Worm (Caenorhabditis elegans) whole organism, L4 larva: ENCODE data around the gene F58B4.3.
A peak's percentile ranks its signal among the peaks of the same experiment; 100 is the strongest.

ENCODE experiments used
- D1046.2 ChIP-seq: fragments of 200-800 bp; sonication (Bioruptor generic); IDR thresholded peaks from 2 replicates; pipeline ENCODE4 v1.3.6; 2022; ENCODE audit warnings: missing genetic modification characterization, missing compliant biosample characterization
- F26F4.8 ChIP-seq: fragments of 200-800 bp; sonication (Bioruptor generic); conservative IDR thresholded peaks from 2 replicates; pipeline ENCODE4 v1.3.6; 2022; ENCODE audit warnings: missing genetic modification characterization, missing compliant biosample characterization
- F37D6.2 ChIP-seq: sonication (generic microtip); optimal IDR thresholded peaks from 2 replicates; lab custom pipeline; 2016; ENCODE audit warnings: mild to moderate bottlenecking, missing genetic modification characterization, missing compliant biosample characterization
- F44E2.7 ChIP-seq: fragments of 200-800 bp; sonication (Bioruptor generic); IDR thresholded peaks from 2 replicates; pipeline ENCODE4 v2.1.2; 2022; ENCODE audit warnings: missing genetic modification characterization, missing compliant biosample characterization
- F49E8.2 ChIP-seq: sonication (generic microtip); optimal IDR thresholded peaks from 2 replicates; lab custom pipeline; 2016; ENCODE audit warnings: missing compliant biosample characterization, mild to moderate bottlenecking, missing genetic modification characterization, borderline replicate concordance
- R02D3.7 ChIP-seq: fragments of 150-350 bp; sonication (generic microtip); optimal IDR thresholded peaks from 3 replicates; lab custom pipeline; 2014; ENCODE audit warnings: missing biosample characterization, missing genetic modification characterization
- Y105C5A.15 ChIP-seq: fragments of 200-800 bp; sonication (Bioruptor generic); IDR thresholded peaks from 2 replicates; pipeline ENCODE4 v1.3.6; 2022; ENCODE audit warnings: missing genetic modification characterization, missing compliant biosample characterization
- Y5F2A.4 ChIP-seq: fragments of 200-800 bp; sonication (Bioruptor generic); optimal IDR thresholded peaks from 2 replicates; lab custom pipeline; 2018; ENCODE audit warnings: mild to moderate bottlenecking, missing genetic modification characterization, missing compliant biosample characterization
- ZK337.2 ChIP-seq: fragments of 200-800 bp; sonication (Bioruptor generic); IDR thresholded peaks from 2 replicates; pipeline ENCODE4 v1.3.6; 2022; ENCODE audit warnings: missing genetic modification reagents, missing genetic modification characterization, missing compliant biosample characterization
- aha-1 ChIP-seq: fragments of 150-350 bp; peaks from one replicate; lab custom pipeline; 2014; ENCODE audit warnings: missing biosample characterization, missing genetic modification characterization
- aly-2 ChIP-seq: sonication (generic microtip); optimal IDR thresholded peaks from 2 replicates; lab custom pipeline; 2018; ENCODE audit warnings: missing biosample characterization, missing genetic modification characterization
- arid-1 ChIP-seq: fragments of 200-800 bp; sonication (Bioruptor generic); conservative IDR thresholded peaks from 2 replicates; pipeline ENCODE4 v1.3.6; 2022; ENCODE audit warnings: missing genetic modification reagents, missing genetic modification characterization, missing compliant biosample characterization
- ceh-62 ChIP-seq: sonication (generic microtip); optimal IDR thresholded peaks from 2 replicates; lab custom pipeline; 2017; ENCODE audit warnings: missing biosample characterization, missing genetic modification characterization
- ces-1 ChIP-seq: fragments of 150-350 bp; sonication (generic microtip); optimal IDR thresholded peaks from 4 replicates; lab custom pipeline; 2014; ENCODE audit warnings: missing biosample characterization, missing genetic modification reagents, missing genetic modification characterization
- daf-19 ChIP-seq: fragments of 200-800 bp; sonication (Bioruptor generic); conservative IDR thresholded peaks from 2 replicates; pipeline ENCODE4 v1.3.6; 2022; ENCODE audit warnings: missing genetic modification characterization, missing compliant biosample characterization
- dmd-6 ChIP-seq: fragments of 200-800 bp; sonication (Bioruptor generic); IDR thresholded peaks from 2 replicates; pipeline ENCODE4 v1.3.6; 2022; ENCODE audit warnings: missing genetic modification reagents, missing genetic modification characterization, missing compliant biosample characterization
- dmd-9 ChIP-seq: fragments of 200-800 bp; sonication (Bioruptor generic); IDR thresholded peaks from 2 replicates; pipeline ENCODE4 v1.3.6; 2022; ENCODE audit warnings: missing genetic modification reagents, missing genetic modification characterization, missing compliant biosample characterization
- dpl-1 ChIP-seq: fragments of 150-350 bp; optimal IDR thresholded peaks from 2 replicates; lab custom pipeline; 2014; ENCODE audit warnings: missing biosample characterization, missing genetic modification reagents, missing genetic modification characterization
- fos-1 ChIP-seq: fragments of 150-350 bp; optimal IDR thresholded peaks from 2 replicates; lab custom pipeline; 2014; ENCODE audit warnings: missing biosample characterization, missing genetic modification characterization
- gei-8 ChIP-seq: fragments of 200-800 bp; sonication (Bioruptor generic); optimal IDR thresholded peaks from 2 replicates; lab custom pipeline; 2018; ENCODE audit warnings: mild to moderate bottlenecking, missing genetic modification characterization, missing compliant biosample characterization
- hlh-11 ChIP-seq: fragments of 200-800 bp; sonication (Bioruptor generic); optimal IDR thresholded peaks from 2 replicates; lab custom pipeline; 2018; ENCODE audit warnings: mild to moderate bottlenecking, missing genetic modification characterization, missing compliant biosample characterization
- hmg-1.1 ChIP-seq: fragments of 200-800 bp; sonication (Bioruptor generic); IDR thresholded peaks from 2 replicates; pipeline ENCODE4 v1.3.6; 2022; ENCODE audit warnings: missing genetic modification reagents, missing genetic modification characterization, missing compliant biosample characterization
- lin-1 ChIP-seq: fragments of 200-800 bp; sonication (Bioruptor generic); IDR thresholded peaks from 2 replicates; pipeline ENCODE4 v1.3.6; 2022; ENCODE audit warnings: missing genetic modification reagents, missing genetic modification characterization, missing compliant biosample characterization
- lin-15B ChIP-seq: fragments of 150-350 bp; sonication (generic microtip); optimal IDR thresholded peaks from 3 replicates; lab custom pipeline; 2014; ENCODE audit warnings: missing biosample characterization, missing genetic modification characterization
- lin-29 ChIP-seq: fragments of 200-800 bp; sonication (Bioruptor generic); IDR thresholded peaks from 2 replicates; pipeline ENCODE4 v1.3.6; 2022; ENCODE audit warnings: missing genetic modification reagents, missing genetic modification characterization, missing compliant biosample characterization
- lin-38 ChIP-seq: fragments of 200-800 bp; sonication (Bioruptor generic); IDR thresholded peaks from 2 replicates; pipeline ENCODE4 v1.3.6; 2022; ENCODE audit warnings: missing genetic modification reagents, missing genetic modification characterization, missing compliant biosample characterization
- lsy-2 ChIP-seq, 2 experiments: fragments of 150-350 bp in 1 of 2; sonication (generic microtip) in 1 of 2; optimal IDR thresholded peaks; 2 replicates each; lab custom pipeline; 2014 to 2017; ENCODE audit warnings: missing biosample characterization in 2 of 2, missing genetic modification characterization in 2 of 2
- madf-9 ChIP-seq: fragments of 200-800 bp; sonication (Bioruptor generic); conservative IDR thresholded peaks from 2 replicates; pipeline ENCODE4 v1.3.6; 2022; ENCODE audit warnings: missing genetic modification reagents, missing genetic modification characterization, missing compliant biosample characterization
- mdl-1 ChIP-seq, 2 experiments: fragments of 150-350 bp in 1 of 2; sonication (generic microtip) in 1 of 2; optimal IDR thresholded peaks; 2 replicates each; lab custom pipeline; 2014 to 2017; ENCODE audit warnings: missing biosample characterization in 2 of 2, missing genetic modification characterization in 2 of 2
- mep-1 ChIP-seq: fragments of 150-350 bp; sonication (generic microtip); optimal IDR thresholded peaks from 3 replicates; lab custom pipeline; 2014; ENCODE audit warnings: missing biosample characterization, missing genetic modification characterization
- mxl-3 ChIP-seq: fragments of 200-800 bp; sonication (Bioruptor generic); optimal IDR thresholded peaks from 2 replicates; lab custom pipeline; 2018; ENCODE audit warnings: mild to moderate bottlenecking, missing genetic modification characterization, missing compliant biosample characterization
- nhr-25 ChIP-seq: sonication (generic microtip); optimal IDR thresholded peaks from 2 replicates; lab custom pipeline; 2017; ENCODE audit warnings: missing genetic modification characterization, mild to moderate bottlenecking, missing compliant biosample characterization, antibody characterized with exemption, moderate library complexity, borderline replicate concordance; ENCODE audit not compliant: insufficient read depth
- nhr-28 ChIP-seq: fragments of 150-350 bp; optimal IDR thresholded peaks from 2 replicates; lab custom pipeline; 2014; ENCODE audit warnings: missing biosample characterization, missing genetic modification characterization
- nhr-6 ChIP-seq: fragments of 150-350 bp; optimal IDR thresholded peaks from 2 replicates; lab custom pipeline; 2014; ENCODE audit warnings: missing biosample characterization, missing genetic modification characterization
- nhr-77 ChIP-seq: fragments of 150-350 bp; optimal IDR thresholded peaks from 2 replicates; lab custom pipeline; 2014; ENCODE audit warnings: missing biosample characterization, missing genetic modification characterization
- pqm-1 ChIP-seq: sonication (generic microtip); optimal IDR thresholded peaks from 2 replicates; lab custom pipeline; 2017; ENCODE audit warnings: missing biosample characterization, missing genetic modification characterization
- rbr-2 ChIP-seq: sonication (generic microtip); optimal IDR thresholded peaks from 2 replicates; lab custom pipeline; 2016; ENCODE audit warnings: missing genotype, missing genetic modification characterization, missing compliant biosample characterization
- skn-1 ChIP-seq: fragments of 150-350 bp; optimal IDR thresholded peaks from 2 replicates; lab custom pipeline; 2014; ENCODE audit warnings: missing biosample characterization, missing genetic modification characterization
- tag-97 ChIP-seq: fragments of 200-800 bp; sonication (Bioruptor generic); IDR thresholded peaks from 2 replicates; pipeline ENCODE4 v1.3.6; 2022; ENCODE audit warnings: missing genetic modification characterization, missing compliant biosample characterization
- tra-1 ChIP-seq: fragments of 200-800 bp; sonication (Bioruptor generic); IDR thresholded peaks from 2 replicates; pipeline ENCODE4 v1.3.6; 2022; ENCODE audit warnings: missing genetic modification reagents, missing genetic modification characterization, missing compliant biosample characterization
- unc-39 ChIP-seq: sonication (generic microtip); optimal IDR thresholded peaks from 2 replicates; lab custom pipeline; 2017; ENCODE audit warnings: missing biosample characterization, missing genetic modification characterization
- zag-1 ChIP-seq: fragments of 150-350 bp; optimal IDR thresholded peaks from 2 replicates; lab custom pipeline; 2014; ENCODE audit warnings: missing biosample characterization, missing genetic modification characterization
- zfp-2 ChIP-seq: sonication (generic microtip); optimal IDR thresholded peaks from 2 replicates; lab custom pipeline; 2016; ENCODE audit warnings: mild to moderate bottlenecking, missing genetic modification characterization, missing compliant biosample characterization
- zfp-3 ChIP-seq: fragments of 200-800 bp; sonication (Bioruptor generic); conservative IDR thresholded peaks from 2 replicates; pipeline ENCODE4 v1.3.6; 2022; ENCODE audit warnings: missing genetic modification reagents, missing genetic modification characterization, missing compliant biosample characterization
- zip-2 ChIP-seq: fragments of 150-350 bp; optimal IDR thresholded peaks from 2 replicates; lab custom pipeline; 2014; ENCODE audit warnings: missing biosample characterization, missing genetic modification characterization
- ztf-7 ChIP-seq: fragments of 150-350 bp; optimal IDR thresholded peaks from 2 replicates; lab custom pipeline; 2014; ENCODE audit warnings: missing biosample characterization, missing genetic modification characterization

Gene F58B4.3

DNA sequence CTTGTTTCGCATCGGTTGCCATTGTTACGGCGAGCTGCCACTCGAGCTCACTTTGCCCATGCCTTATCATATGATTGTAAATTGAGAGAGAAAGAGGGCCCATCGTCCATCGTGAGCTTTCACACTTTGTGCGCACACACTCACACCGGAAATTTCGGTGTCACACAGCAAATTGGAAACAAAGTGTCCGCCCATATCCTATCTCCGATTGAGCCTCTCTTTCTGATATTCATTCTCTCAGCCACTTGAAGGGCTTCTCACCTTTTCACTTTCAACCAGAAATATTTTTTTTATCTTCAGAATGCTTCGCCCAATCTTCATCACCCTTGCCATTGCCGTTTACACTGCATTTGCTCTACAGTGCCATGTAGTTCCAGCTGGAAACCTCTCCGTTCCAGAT is at the start of gene F58B4.3:
TSS of gene F58B4.3 (plus strand) at position 301 of the 400 bp plus-strand sequence.
- no peak for TF ChIP-seq Y105C5A.15 (GFP tag; lab: Robert Waterston, UW)

- no peak for TF ChIP-seq F26F4.8 (GFP tag; lab: Robert Waterston, UW)
- TF ChIP-seq F37D6.2 (tag; lab: Kevin White, UChicago) = no peak
- TF ChIP-seq mxl-3 (GFP tag; lab: Kevin White, UChicago) = no peak
- TF ChIP-seq ces-1 = peak; percentile 49
Measured at ce11 chrV:10880138-10880882, 49.3 kb upstream of the F58B4.3 start, which contains the start of gene F32D8.1. Gene F32D8.1 (plus strand): TSS chrV:10880832.

ce11 chrV:10883478-10883877 is 46.1 kb upstream of the F58B4.3 start, which contains the start of gene F32D8.2:
Gene F32D8.2 (plus strand): TSS chrV:10883778.
- TF ChIP-seq lin-15B = no peak
- no peak for TF ChIP-seq ceh-62
- TF ChIP-seq madf-9 (GFP tag; lab: Robert Waterston, UW) = no peak
- no peak for TF ChIP-seq zag-1
- no peak for TF ChIP-seq tag-97 (GFP tag; lab: Robert Waterston, UW)
- TF ChIP-seq tra-1 (GFP tag; lab: Robert Waterston, UW) = no peak

DNA sequence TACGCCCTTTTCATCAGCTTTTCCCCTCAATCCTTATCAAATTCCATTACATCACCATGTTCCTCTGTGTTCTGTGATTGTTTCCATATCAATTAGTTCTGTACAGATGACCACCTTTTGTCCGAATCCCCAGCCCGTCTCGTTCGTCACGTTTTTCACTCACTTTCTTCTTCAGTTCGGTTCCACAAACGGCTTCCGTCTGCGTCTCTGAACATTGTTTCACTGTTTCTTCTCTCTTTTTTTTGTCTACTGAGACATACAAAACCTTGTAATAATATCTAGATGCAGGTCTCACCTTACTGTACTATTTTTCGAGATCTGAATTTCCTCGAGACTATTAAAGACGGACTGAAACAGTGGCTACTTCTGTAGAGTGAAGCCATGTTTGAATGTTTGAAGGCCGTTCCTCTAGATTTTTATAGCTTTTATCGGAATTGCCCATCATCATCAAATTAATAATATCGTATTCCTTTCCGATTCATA is 43.2 kb upstream of the F58B4.3 start, which contains the start of gene F32D8.3:
TSS of gene F32D8.3 (plus strand) at position 433 of the 483 bp plus-strand sequence.
- TF ChIP-seq mep-1 (tag; lab: Kevin White, UChicago) (no peak), gei-8 (no peak), zfp-2 (tag; lab: Kevin White, UChicago) (no peak), nhr-6 (no peak), arid-1 (GFP tag; lab: Robert Waterston, UW) (no peak), nhr-77 (tag; lab: Kevin White, UChicago) (no peak), pqm-1 (tag; lab: Kevin White, UChicago) (no peak), daf-19 (GFP tag; lab: Robert Waterston, UW) (no peak), R02D3.7 (tag; lab: Kevin White, UChicago) (no peak), F44E2.7 (GFP tag; lab: Robert Waterston, UW) (no peak), hmg-1.1 (GFP tag; lab: Robert Waterston, UW) (no peak), lin-29 (GFP tag; lab: Robert Waterston, UW) (no peak), mdl-1 (tag; optimal IDR thresholded peaks at IDR 0.05; lab: Kevin White, UChicago) (peak in 1 of 2 experiments; percentile 52), unc-39 (no peak), lsy-2 (tag; optimal IDR thresholded peaks at IDR 0.05; lab: Kevin White, UChicago) (no peak), Y5F2A.4 (no peak), dmd-9 (no peak), dmd-6 (GFP tag; lab: Robert Waterston, UW) (no peak), nhr-28 (tag; lab: Kevin White, UChicago) (peak; percentile 33), nhr-25 (tag; lab: Kevin White, UChicago) (no peak), aly-2 (tag; lab: Kevin White, UChicago) (no peak), lin-38 (GFP tag; lab: Robert Waterston, UW) (no peak), aha-1 (tag; lab: Kevin White, UChicago) (peak; percentile 89), F49E8.2 (tag; lab: Kevin White, UChicago) (no peak), rbr-2 (no peak), dpl-1 (GFP tag; lab: Kevin White, UChicago) (no peak), zip-2 (tag; lab: Kevin White, UChicago) (no peak), fos-1 (tag; lab: Kevin White, UChicago) (no peak), D1046.2 (no peak), zfp-3 (GFP tag; lab: Robert Waterston, UW) (no peak), lin-1 (GFP tag; lab: Robert Waterston, UW) (no peak), F26F4.8 (GFP tag; lab: Robert Waterston, UW) (no peak), ZK337.2 (GFP tag; lab: Robert Waterston, UW) (no peak), hlh-11 (peak; percentile 62), ztf-7 (tag; lab: Kevin White, UChicago) (no peak), skn-1 (tag; lab: Kevin White, UChicago) (no peak)
